Worm (Caenorhabditis elegans) whole organism, L4/young adult: ENCODE results near the gene C50A2.3.

ENCODE experiments used
- W03F9.2 ChIP-seq: fragments of 150-350 bp; optimal IDR thresholded peaks from 2 replicates; lab custom pipeline; 2014; ENCODE audit warnings: missing biosample characterization, missing genetic modification characterization
- dao-5 ChIP-seq: sonication (generic microtip); optimal IDR thresholded peaks from 2 replicates; lab custom pipeline; 2016; ENCODE audit warnings: missing genotype, missing genetic modification characterization, moderate library complexity, missing compliant biosample characterization
- him-1 ChIP-seq: sonication (generic microtip); optimal IDR thresholded peaks from 2 replicates; lab custom pipeline; 2016; ENCODE audit warnings: missing genotype, missing genetic modification reagents, missing genetic modification characterization, missing compliant biosample characterization

DNA sequence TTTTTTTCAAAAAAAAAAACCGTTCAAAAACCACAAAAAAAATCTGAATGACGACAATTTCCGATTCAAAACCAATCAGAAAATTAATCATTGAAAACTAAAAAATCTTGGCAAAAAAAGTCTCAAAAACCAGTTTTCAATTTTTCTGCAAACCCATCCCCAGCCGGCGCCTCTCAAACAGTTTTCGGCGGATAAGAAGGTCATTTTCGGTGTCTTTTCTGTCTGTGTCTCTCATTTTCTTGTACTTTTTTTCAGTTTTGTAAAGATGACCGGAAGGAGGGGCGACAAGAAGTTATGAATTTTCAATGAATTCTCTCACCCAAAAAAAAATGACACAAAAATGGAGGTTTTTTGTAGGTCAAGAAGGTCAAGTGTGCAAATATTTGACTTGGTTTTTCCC is 2.6 kb downstream of the C50A2.3 start:
- TF ChIP-seq him-1 (no peak), W03F9.2 (tag; lab: Kevin White, UChicago) (no peak), dao-5 (no peak)
